Fruit fly (Drosophila melanogaster): ENCODE measurements around the gene Tusp.

DNA sequence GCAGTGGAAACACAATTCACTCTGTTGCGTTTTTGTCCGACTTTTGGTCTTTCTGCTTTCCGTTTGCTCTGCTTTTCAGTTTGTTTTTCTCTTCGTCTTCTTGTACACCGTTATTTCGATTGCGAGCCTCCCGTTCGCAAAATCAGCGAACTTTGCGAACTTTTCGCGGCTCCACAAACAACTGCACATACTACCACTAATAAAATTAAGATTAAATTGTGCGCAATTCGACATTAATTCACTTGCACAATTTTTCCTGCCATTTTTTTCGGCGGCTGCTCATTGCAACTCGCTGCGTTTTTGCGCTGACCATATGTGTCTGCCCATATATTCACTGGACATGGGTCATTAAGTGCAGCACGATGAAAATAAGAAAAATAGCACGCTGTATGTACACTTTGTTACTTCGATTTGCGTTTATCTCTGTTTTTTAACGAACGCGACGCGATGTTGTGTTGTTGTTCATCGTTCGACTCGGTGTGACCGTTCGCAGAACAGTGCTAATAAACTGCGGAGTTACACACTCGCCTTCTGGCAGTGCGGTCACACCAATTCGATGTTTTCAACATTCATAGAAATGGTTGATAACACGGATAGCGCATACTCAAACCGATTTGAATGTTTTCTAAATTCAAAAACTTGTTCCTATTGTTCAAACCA is 48.9 kb upstream of the Tusp start, which contains the start of gene Klp98A:
- no peak for TF ChIP-seq h (optimal IDR thresholded peaks at IDR 0.05)
- TF ChIP-seq psq (optimal IDR thresholded peaks at IDR 0.05), result no peak
- no peak for TF ChIP-seq Sin3A (optimal IDR thresholded peaks at IDR 0.05)
